Worm (Caenorhabditis elegans) whole organism, young adult: Measurements from ENCODE around the gene fbxa-61.
A peak's percentile ranks its signal among the peaks of the same experiment; 100 is the strongest.

Experiments used
- B0261.1 ChIP-seq: sonication (generic microtip); optimal IDR thresholded peaks from 2 replicates; lab custom pipeline; 2016; ENCODE audit warnings: mild to moderate bottlenecking, missing genetic modification characterization, moderate library complexity, missing compliant biosample characterization
- B0336.3 ChIP-seq: fragments of 200-800 bp; sonication (Bioruptor generic); IDR thresholded peaks from 2 replicates; pipeline ENCODE4 v1.3.6; 2022; ENCODE audit warnings: missing genetic modification characterization, missing compliant biosample characterization
- C06A6.2 ChIP-seq: fragments of 200-800 bp; sonication (Bioruptor generic); conservative IDR thresholded peaks from 2 replicates; pipeline ENCODE4 v1.3.6; 2022; ENCODE audit warnings: missing genetic modification characterization, missing compliant biosample characterization
- C17E4.6 ChIP-seq: fragments of 200-800 bp; sonication (Bioruptor generic); IDR thresholded peaks from 2 replicates; pipeline ENCODE4 v1.3.6; 2022; ENCODE audit warnings: missing genetic modification reagents, missing genetic modification characterization, missing compliant biosample characterization
- F10E7.11 ChIP-seq: sonication (generic microtip); optimal IDR thresholded peaks from 2 replicates; lab custom pipeline; 2017; ENCODE audit warnings: mild to moderate bottlenecking, missing genetic modification characterization, moderate library complexity, missing compliant biosample characterization
- F33H1.4 ChIP-seq: fragments of 200-800 bp; sonication (Bioruptor generic); IDR thresholded peaks from 2 replicates; pipeline ENCODE4 v1.3.6; 2022; ENCODE audit warnings: missing genetic modification reagents, missing genetic modification characterization, missing compliant biosample characterization
- F37B4.10 ChIP-seq: fragments of 200-800 bp; sonication (Bioruptor generic); IDR thresholded peaks from 2 replicates; pipeline ENCODE4 v1.3.6; 2022; ENCODE audit warnings: missing genetic modification characterization, missing compliant biosample characterization
- K11D2.4 ChIP-seq: fragments of 200-800 bp; sonication (Bioruptor generic); IDR thresholded peaks from 2 replicates; pipeline ENCODE4 v1.3.6; 2022; ENCODE audit warnings: missing genetic modification reagents, missing genetic modification characterization, missing compliant biosample characterization
- Y53F4B.3 ChIP-seq: fragments of 200-800 bp; sonication (Bioruptor generic); IDR thresholded peaks from 2 replicates; pipeline ENCODE4 v1.3.6; 2022; ENCODE audit warnings: missing genetic modification reagents, missing genetic modification characterization, missing compliant biosample characterization
- Y95B8A.8 ChIP-seq: fragments of 200-800 bp; sonication (Bioruptor generic); IDR thresholded peaks from 2 replicates; pipeline ENCODE4 v1.3.6; 2022; ENCODE audit warnings: missing genetic modification reagents, missing genetic modification characterization, missing compliant biosample characterization
- ama-1 ChIP-seq, 3 experiments: fragments of 150-350 bp in 1 of 3; sonication (generic microtip) in 2 of 3; optimal IDR thresholded peaks; 2 replicates each; lab custom pipeline; 2014 to 2018; ENCODE audit warnings: missing biosample characterization in 2 of 3, missing genetic modification characterization in 2 of 3, missing genetic modification reagents in 2 of 3
- aptf-2 ChIP-seq: fragments of 200-800 bp; sonication (Bioruptor generic); conservative IDR thresholded peaks from 2 replicates; pipeline ENCODE4 v1.3.6; 2022; ENCODE audit warnings: missing genetic modification reagents, missing genetic modification characterization, missing compliant biosample characterization
- atf-7 ChIP-seq: sonication (generic microtip); optimal IDR thresholded peaks from 2 replicates; lab custom pipeline; 2017; ENCODE audit warnings: mild to moderate bottlenecking, missing genetic modification characterization, missing compliant biosample characterization
- attf-5 ChIP-seq: fragments of 200-800 bp; sonication (Bioruptor generic); optimal IDR thresholded peaks from 2 replicates; lab custom pipeline; 2018; ENCODE audit warnings: mild to moderate bottlenecking, missing genetic modification characterization, missing compliant biosample characterization
- dpff-1 ChIP-seq: sonication (generic microtip); optimal IDR thresholded peaks from 2 replicates; lab custom pipeline; 2017; ENCODE audit warnings: mild to moderate bottlenecking, missing genetic modification characterization, missing compliant biosample characterization
- dpl-1 ChIP-seq: fragments of 150-350 bp; optimal IDR thresholded peaks from 2 replicates; lab custom pipeline; 2014; ENCODE audit warnings: missing biosample characterization, missing genetic modification reagents, missing genetic modification characterization
- efl-1 ChIP-seq: fragments of 150-350 bp; optimal IDR thresholded peaks from 2 replicates; lab custom pipeline; 2014; ENCODE audit warnings: missing biosample characterization, missing genetic modification reagents, missing genetic modification characterization
- him-1 ChIP-seq: sonication (generic microtip); optimal IDR thresholded peaks from 2 replicates; lab custom pipeline; 2016; ENCODE audit warnings: missing genotype, missing genetic modification reagents, missing genetic modification characterization, missing compliant biosample characterization
- lin-35 ChIP-seq, 3 experiments: fragments of 150-350 bp in 2 of 3; sonication (generic microtip) in 1 of 3; optimal IDR thresholded peaks; 2 replicates each; lab custom pipeline; 2014 to 2018; ENCODE audit warnings: missing biosample characterization in 3 of 3, missing genetic modification characterization in 3 of 3, missing genetic modification reagents in 3 of 3
- lin-54 ChIP-seq: fragments of 200-800 bp; sonication (Bioruptor generic); optimal IDR thresholded peaks from 2 replicates; lab custom pipeline; 2018; ENCODE audit warnings: mild to moderate bottlenecking, missing genetic modification characterization, missing compliant biosample characterization
- lsy-27 ChIP-seq: sonication (generic microtip); optimal IDR thresholded peaks from 2 replicates; lab custom pipeline; 2017; ENCODE audit warnings: missing genetic modification characterization, mild to moderate bottlenecking, missing compliant biosample characterization, antibody characterized with exemption, missing genotype, borderline replicate concordance; ENCODE audit not compliant: insufficient read depth
- madf-3 ChIP-seq: fragments of 200-800 bp; sonication (Bioruptor generic); IDR thresholded peaks from 2 replicates; pipeline ENCODE4 v1.3.6; 2022; ENCODE audit warnings: missing genetic modification reagents, missing genetic modification characterization, missing compliant biosample characterization
- mcd-1 ChIP-seq: fragments of 200-800 bp; sonication (Bioruptor generic); IDR thresholded peaks from 2 replicates; pipeline ENCODE4 v1.3.6; 2022; ENCODE audit warnings: missing genetic modification reagents, missing genetic modification characterization, missing compliant biosample characterization
- nhr-179 ChIP-seq: sonication (generic microtip); optimal IDR thresholded peaks from 2 replicates; lab custom pipeline; 2016; ENCODE audit warnings: mild to moderate bottlenecking, missing genetic modification characterization, missing compliant biosample characterization
- pbrm-1 ChIP-seq: fragments of 200-800 bp; sonication (Bioruptor generic); IDR thresholded peaks from 2 replicates; pipeline ENCODE4 v1.3.6; 2022; ENCODE audit warnings: missing genetic modification reagents, missing genetic modification characterization, missing compliant biosample characterization
- snpc-3.4 ChIP-seq: sonication (generic microtip); optimal IDR thresholded peaks from 2 replicates; lab custom pipeline; 2017; ENCODE audit warnings: missing genetic modification characterization, mild to moderate bottlenecking, missing compliant biosample characterization, antibody characterized with exemption, moderate library complexity, missing genotype, missing genetic modification reagents
- zfh-2 ChIP-seq: fragments of 200-800 bp; sonication (Bioruptor generic); conservative IDR thresholded peaks from 2 replicates; pipeline ENCODE4 v1.3.6; 2022; ENCODE audit warnings: missing genetic modification reagents, missing genetic modification characterization, missing compliant biosample characterization
- zim-3 ChIP-seq: sonication (generic microtip); optimal IDR thresholded peaks from 2 replicates; lab custom pipeline; 2017; ENCODE audit warnings: mild to moderate bottlenecking, missing genetic modification characterization, moderate library complexity, missing compliant biosample characterization
- ztf-18 ChIP-seq: sonication (generic microtip); optimal IDR thresholded peaks from 2 replicates; lab custom pipeline; 2016; ENCODE audit warnings: missing genotype, mild to moderate bottlenecking, missing genetic modification characterization, missing compliant biosample characterization
- ztf-6 ChIP-seq: fragments of 200-800 bp; sonication (Bioruptor generic); IDR thresholded peaks from 2 replicates; pipeline ENCODE4 v1.3.6; 2022; ENCODE audit warnings: missing genetic modification reagents, missing genetic modification characterization, missing compliant biosample characterization

fbxa-61 gene

ce11 chrIII:1201958-1202596, 36.8 kb upstream of the fbxa-61 start, which contains the start of the genes mrpl-45 and Y119D3B.12 (continued):
- TF ChIP-seq B0336.3 (GFP tag; lab: Robert Waterston, UW) (0 out of 2 replicates have a peak, but pooled peaks have one; percentile 49), him-1 (tag; lab: Kevin White, UChicago) (no peak), mcd-1 (GFP tag; lab: Robert Waterston, UW) (peak; percentile 99)

ce11 chrIII:1205421-1205820, 33.4 kb upstream of the fbxa-61 start:
- TF ChIP-seq pbrm-1 (no peak), zfh-2 (peak; percentile 71)

ce11 chrIII:1206331-1206730, 32.5 kb upstream of the fbxa-61 start:
- TF ChIP-seq attf-5 (GFP tag; lab: Kevin White, UChicago) = no peak
- TF ChIP-seq C06A6.2 (GFP tag; lab: Robert Waterston, UW) = no peak
- no peak for TF ChIP-seq C17E4.6 (GFP tag; lab: Robert Waterston, UW)
- TF ChIP-seq F37B4.10 = no peak
- no peak for TF ChIP-seq Y95B8A.8 (GFP tag; lab: Robert Waterston, UW)
- no peak for TF ChIP-seq nhr-179 (tag; lab: Kevin White, UChicago)

ce11 chrIII:1207027-1207426, 31.8 kb upstream of the fbxa-61 start:
- TF ChIP-seq madf-3 (GFP tag; lab: Robert Waterston, UW) (no peak), lsy-27 (tag; lab: Kevin White, UChicago) (no peak), ama-1 (optimal IDR thresholded peaks at IDR 0.05; lab: Kevin White, UChicago) (no peak), ama-1 (GFP tag; optimal IDR thresholded peaks at IDR 0.05; lab: Kevin White, UChicago) (no peak), dpff-1 (tag; lab: Kevin White, UChicago) (no peak), aptf-2 (no peak), Y53F4B.3 (GFP tag; lab: Robert Waterston, UW) (no peak), ztf-18 (tag; lab: Kevin White, UChicago) (no peak), zim-3 (tag; lab: Kevin White, UChicago) (no peak), ztf-6 (GFP tag; lab: Robert Waterston, UW) (no peak)

ce11 chrIII:1207852-1208251, 31.0 kb upstream of the fbxa-61 start, which contains the start of gene orc-3:
Gene orc-3, plus strand, starts transcription at chrIII:1208133.
- no peak for TF ChIP-seq K11D2.4 (GFP tag; lab: Robert Waterston, UW)
- TF ChIP-seq mcd-1 (GFP tag; lab: Robert Waterston, UW) = peak; percentile 91
- TF ChIP-seq F33H1.4 (GFP tag; lab: Robert Waterston, UW) = no peak
- TF ChIP-seq F10E7.11 (tag; lab: Kevin White, UChicago) = no peak
- TF ChIP-seq snpc-3.4 (tag; lab: Kevin White, UChicago) = no peak
- peak; percentile 73 for TF ChIP-seq efl-1 (GFP tag; lab: Kevin White, UChicago)
- no peak for TF ChIP-seq aptf-2
- peak; percentile 17 for TF ChIP-seq attf-5 (GFP tag; lab: Kevin White, UChicago)
- TF ChIP-seq B0261.1 (tag; lab: Kevin White, UChicago) = no peak
- peak; percentile 39 for TF ChIP-seq dpl-1 (GFP tag; lab: Kevin White, UChicago)
- peak in 1 of 3 experiments; percentile 69 for TF ChIP-seq lin-35 (GFP tag; optimal IDR thresholded peaks at IDR 0.05; lab: Kevin White, UChicago)
- TF ChIP-seq atf-7 (tag; lab: Kevin White, UChicago) = no peak
- peak; percentile 74 for TF ChIP-seq lin-54 (GFP tag; lab: Kevin White, UChicago)
